Fruit fly (Drosophila melanogaster): ENCODE measurements around the gene Srrm1.

Gene Srrm1

dm6 chr3L:13017803-13018324, 18.8 kb upstream of the Srrm1 start, which contains the start of the genes mRpL20 and Icmt (continued):
- peak; percentile 38 for TF ChIP-seq CG8944 (GFP tag; optimal IDR thresholded peaks at IDR 0.05)
- TF ChIP-seq pb (GFP tag; optimal IDR thresholded peaks at IDR 0.05): no peak
- TF ChIP-seq MESR4 (GFP tag; optimal IDR thresholded peaks at IDR 0.05): no peak
- TF ChIP-seq Hr39 (optimal IDR thresholded peaks at IDR 0.05): no peak
- peak; percentile 78 for TF ChIP-seq psq (GFP tag; optimal IDR thresholded peaks at IDR 0.05)
- TF ChIP-seq sima (GFP tag; optimal IDR thresholded peaks at IDR 0.05): no peak
- TF ChIP-seq CG42726 (GFP tag; IDR thresholded peaks at IDR 0.05; ENCODE audit: partially characterized antibody): no peak
- peak; percentile 96 for TF ChIP-seq Mrtf (GFP tag; IDR thresholded peaks at IDR 0.05)
- peak; percentile 87 for TF ChIP-seq MBD-R2 (GFP tag; IDR thresholded peaks at IDR 0.05)
- TF ChIP-seq Sry-δ (GFP tag; optimal IDR thresholded peaks at IDR 0.05): peak; percentile 33
- peak; percentile 80 for TF ChIP-seq CG13123 (GFP tag; optimal IDR thresholded peaks at IDR 0.05)
- peak; percentile 41 for TF ChIP-seq Mad (GFP tag; optimal IDR thresholded peaks at IDR 0.05)
- peak; percentile 84 for TF ChIP-seq Blimp-1 (GFP tag; optimal IDR thresholded peaks at IDR 0.05)
- TF ChIP-seq CG4617 (GFP tag; optimal IDR thresholded peaks at IDR 0.05; ENCODE audit: borderline replicate concordance): peak; percentile 54
- TF ChIP-seq dimm (GFP tag; IDR thresholded peaks at IDR 0.05): peak; percentile 84
- TF ChIP-seq Mes4 (GFP tag; optimal IDR thresholded peaks at IDR 0.05): no peak
- peak; percentile 73 for TF ChIP-seq trem (tag; optimal IDR thresholded peaks at IDR 0.05)
- peak; percentile 78; the same call in 2 of the 3 replicates for TF ChIP-seq CG14860 (GFP tag; IDR thresholded peaks at IDR 0.05; ENCODE audit: partially characterized antibody)
- TF ChIP-seq CG11247 (GFP tag; IDR thresholded peaks at IDR 0.05): peak; percentile 96
- peak; percentile 97 for TF ChIP-seq CG32772 (GFP tag; IDR thresholded peaks at IDR 0.05)
- peak; percentile 85 for TF ChIP-seq Six4 (GFP tag; optimal IDR thresholded peaks at IDR 0.05)
- peak; percentile 85 for TF ChIP-seq twi (tag; optimal IDR thresholded peaks at IDR 0.05)
- peak; percentile 77 for TF ChIP-seq Vsx1 (GFP tag; optimal IDR thresholded peaks at IDR 0.05)
- TF ChIP-seq nmo (GFP tag; optimal IDR thresholded peaks at IDR 0.05): peak; percentile 96
- peak; percentile 84 for TF ChIP-seq sim (GFP tag; IDR thresholded peaks at IDR 0.05)
- peak; percentile 98 for TF ChIP-seq Awh (GFP tag; IDR thresholded peaks at IDR 0.05)
- TF ChIP-seq CG9609 (GFP tag; optimal IDR thresholded peaks at IDR 0.05): no peak
- peak; percentile 67 for TF ChIP-seq CG8281 (tag; optimal IDR thresholded peaks at IDR 0.05)
- peak; percentile 42 to 96 for TF ChIP-seq Hr51 (GFP tag; optimal IDR thresholded peaks at IDR 0.05)
- peak; percentile 63 for TF ChIP-seq exex (tag; optimal IDR thresholded peaks at IDR 0.05)
- no peak for TF ChIP-seq NC2α (GFP tag; optimal IDR thresholded peaks at IDR 0.05)
- TF ChIP-seq E2f2 (GFP tag; IDR thresholded peaks at IDR 0.05): peak; percentile 84
- TF ChIP-seq ewg (GFP tag; optimal IDR thresholded peaks at IDR 0.05): peak; percentile 83
- peak; percentile 60 for TF ChIP-seq CG4328 (GFP tag; optimal IDR thresholded peaks at IDR 0.05)
- peak; percentile 87 for TF ChIP-seq ind (GFP tag; optimal IDR thresholded peaks at IDR 0.05)
- TF ChIP-seq lola (GFP tag; optimal IDR thresholded peaks at IDR 0.05): peak in 1 of 3 experiments; percentile 85
- peak; percentile 70 for TF ChIP-seq CG33557 (GFP tag; optimal IDR thresholded peaks at IDR 0.05)
- peak; percentile 62 for TF ChIP-seq CG10543 (GFP tag; optimal IDR thresholded peaks at IDR 0.05)
- peak; percentile 97 for TF ChIP-seq CG34422 (GFP tag; IDR thresholded peaks at IDR 0.05)
- peak; percentile 97 for TF ChIP-seq CG11695 (GFP tag; IDR thresholded peaks at IDR 0.05)
- TF ChIP-seq crol (GFP tag; IDR thresholded peaks at IDR 0.05): peak; percentile 50; the same call in 1 of the 2 replicates
- peak; percentile 32 for TF ChIP-seq CG3995 (GFP tag; optimal IDR thresholded peaks at IDR 0.05)
- TF ChIP-seq CG6175 (GFP tag; IDR thresholded peaks at IDR 0.05): peak; percentile 93
- TF ChIP-seq CG15073 (GFP tag; optimal IDR thresholded peaks at IDR 0.05): peak; percentile 52
- peak; percentile 96 for TF ChIP-seq CG9817 (tag; optimal IDR thresholded peaks at IDR 0.05)
- peak; percentile 98 for TF ChIP-seq CG6272 (GFP tag; IDR thresholded peaks at IDR 0.05)
- peak; percentile 78 for TF ChIP-seq Doc2 (GFP tag; IDR thresholded peaks at IDR 0.05)
- peak; percentile 1 for TF ChIP-seq CG31365 (tag; optimal IDR thresholded peaks at IDR 0.05)
- TF ChIP-seq slp2 (GFP tag; optimal IDR thresholded peaks at IDR 0.05): peak; percentile 17
- TF ChIP-seq mld (GFP tag; IDR thresholded peaks at IDR 0.05; ENCODE audit: partially characterized antibody): no peak
- peak; percentile 98 for TF ChIP-seq lmd (GFP tag; IDR thresholded peaks at IDR 0.05)
